Worm (Caenorhabditis elegans): ENCODE results near the gene T05H4.4.

DNA sequence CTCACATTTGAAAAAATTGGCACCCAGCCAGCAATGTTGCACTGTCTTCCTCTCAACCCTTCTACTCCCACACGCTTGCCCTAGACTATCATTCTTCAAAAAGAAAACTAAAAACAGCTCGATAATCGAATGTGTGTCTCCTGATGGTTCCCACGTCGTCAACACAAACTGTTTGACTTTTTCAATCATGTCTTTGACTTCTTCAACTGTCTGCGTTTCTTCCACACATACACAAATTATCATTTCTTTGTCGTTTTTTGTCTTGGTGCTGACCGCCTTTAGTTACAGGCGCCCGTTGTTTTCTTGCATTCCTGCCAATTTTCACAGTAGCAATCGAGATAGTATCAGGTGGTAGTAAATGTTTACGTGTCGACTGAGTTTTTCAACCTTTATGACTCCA lies 23.9 kb downstream of the T05H4.4 start:
- TF ChIP-seq ets-7 (tag; optimal IDR thresholded peaks at IDR 0.05) (no peak), scrt-1 (GFP tag; IDR thresholded peaks at IDR 0.05) (no peak), F13C5.2 (tag; optimal IDR thresholded peaks at IDR 0.05) (no peak), ama-1 (optimal IDR thresholded peaks at IDR 0.05) (no peak), tbx-37 (GFP tag; conservative IDR thresholded peaks at IDR 0.05) (no peak), flt-1 (GFP tag; IDR thresholded peaks at IDR 0.05) (no peak), B0310.2 (tag; optimal IDR thresholded peaks at IDR 0.05) (no peak), aly-1 (tag; optimal IDR thresholded peaks at IDR 0.05) (no peak)

All from whole organism, early embryonic.